Worm (Caenorhabditis elegans) whole organism, L4 larva: ENCODE results near the gene str-225.
"Not testable (repeated sequence)": the region's sequence is repeated elsewhere in the genome, so short reads cannot be mapped to it uniquely, and the experiment has no call there.

Source experiments
- F10B5.3 ChIP-seq: sonication (generic microtip); optimal IDR thresholded peaks from 2 replicates; lab custom pipeline; 2016; ENCODE audit warnings: mild to moderate bottlenecking, missing genetic modification characterization, missing compliant biosample characterization
- arid-1 ChIP-seq: fragments of 200-800 bp; sonication (Bioruptor generic); conservative IDR thresholded peaks from 2 replicates; pipeline ENCODE4 v1.3.6; 2022; ENCODE audit warnings: missing genetic modification reagents, missing genetic modification characterization, missing compliant biosample characterization
- saeg-2 ChIP-seq: fragments of 200-800 bp; sonication (Bioruptor generic); IDR thresholded peaks from 2 replicates; pipeline ENCODE4 v1.3.6; 2022; ENCODE audit warnings: missing genetic modification reagents, missing genetic modification characterization, missing compliant biosample characterization
- ztf-11 ChIP-seq: fragments of 150-350 bp; optimal IDR thresholded peaks from 2 replicates; lab custom pipeline; 2014; ENCODE audit warnings: missing biosample characterization, missing genetic modification characterization
- ztf-7 ChIP-seq: fragments of 150-350 bp; optimal IDR thresholded peaks from 2 replicates; lab custom pipeline; 2014; ENCODE audit warnings: missing biosample characterization, missing genetic modification characterization

DNA sequence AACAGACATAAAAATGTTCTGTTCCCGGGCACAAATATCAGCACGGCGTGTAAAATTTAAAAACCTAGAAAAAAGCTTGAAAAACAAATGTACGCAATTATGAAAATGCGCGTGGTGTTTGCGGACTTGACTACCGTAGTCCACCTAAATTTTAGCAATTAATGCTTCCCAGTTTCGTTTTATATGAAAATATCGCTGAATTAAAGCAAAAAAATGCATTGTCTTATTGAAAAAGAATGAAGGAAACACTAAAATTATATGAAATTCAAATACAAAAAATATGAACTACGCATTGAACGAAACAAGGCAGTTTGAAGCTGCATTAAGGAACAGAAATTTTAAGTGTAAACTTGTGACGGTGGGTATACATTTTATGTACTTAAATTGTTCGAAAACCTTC lies 1.4 kb upstream of the str-225 start, which contains the start of gene ugt-64:
- not testable (repeated sequence) for TF ChIP-seq F10B5.3; saeg-2; ztf-11 (tag; lab: Kevin White, UChicago); ztf-7 (tag; lab: Kevin White, UChicago); arid-1 (GFP tag; lab: Robert Waterston, UW)
